Fruit fly (Drosophila melanogaster) whole organism, adult: Measurements from ENCODE around the gene Antdh.

Source experiments
- CG11617 ChIP-seq: fragments of 200-800 bp; sonication (Bioruptor generic); optimal IDR thresholded peaks from 2 replicates; lab custom pipeline; 2017; ENCODE audit warnings: mild to moderate bottlenecking, missing biosample characterization, missing genetic modification reagents, missing genetic modification characterization
- CG33017 ChIP-seq: fragments of 200-800 bp; sonication (Bioruptor generic); optimal IDR thresholded peaks from 2 replicates; lab custom pipeline; 2018; ENCODE audit warnings: missing biosample characterization, mild to moderate bottlenecking, missing genetic modification characterization, moderate library complexity
- Mnt ChIP-seq: fragments of 200-800 bp; sonication (Bioruptor generic); optimal IDR thresholded peaks from 2 replicates; lab custom pipeline; 2016; ENCODE audit warnings: missing biosample characterization, mild to moderate bottlenecking, missing genetic modification characterization
- tj ChIP-seq: fragments of 200-800 bp; sonication (Bioruptor generic); optimal IDR thresholded peaks from 3 replicates; lab custom pipeline; 2017; ENCODE audit warnings: missing biosample characterization, mild to moderate bottlenecking, missing genetic modification characterization, moderate library complexity

DNA sequence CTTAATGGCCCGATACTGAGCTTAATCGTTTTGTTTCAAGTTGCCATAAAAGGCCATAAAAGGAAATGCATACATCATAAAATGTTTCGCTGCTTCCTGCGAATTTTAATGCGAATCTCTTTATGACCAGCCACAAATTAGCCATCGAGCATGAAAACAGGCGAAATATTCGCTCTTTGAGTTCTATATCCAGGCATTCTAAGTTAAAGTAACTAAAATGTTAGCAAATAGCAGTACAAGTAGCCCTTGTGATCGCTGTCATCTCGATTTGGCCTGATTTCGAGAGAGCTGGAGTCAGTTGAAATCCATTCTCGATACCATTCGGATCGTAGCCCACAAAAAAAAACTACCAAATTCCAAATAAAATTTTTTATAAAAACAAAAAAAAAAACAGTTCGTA, 33.1 kb upstream of the Antdh start, which contains the start of gene CG11106:
- TF ChIP-seq tj (GFP tag; lab: Kevin White, UChicago) (no peak), CG33017 (tag; lab: Kevin White, UChicago) (no peak), Mnt (no peak), CG11617 (GFP tag; lab: Kevin White, UChicago) (no peak)
